Worm (Caenorhabditis elegans) whole organism, L3 larva: ENCODE data around the gene C29E4.17.

Experiments used
- R02D3.7 ChIP-seq: fragments of 150-350 bp; optimal IDR thresholded peaks from 2 replicates; lab custom pipeline; 2014; ENCODE audit warnings: missing biosample characterization, missing genetic modification characterization
- ZK546.5 ChIP-seq: sonication (generic microtip); optimal IDR thresholded peaks from 2 replicates; lab custom pipeline; 2017; ENCODE audit warnings: missing biosample characterization, missing genetic modification characterization
- ama-1 ChIP-seq: fragments of 150-350 bp; optimal IDR thresholded peaks from 2 replicates; lab custom pipeline; 2018
- ceh-28 ChIP-seq: fragments of 150-350 bp; optimal IDR thresholded peaks from 2 replicates; lab custom pipeline; 2014; ENCODE audit warnings: missing biosample characterization, missing genetic modification reagents, missing genetic modification characterization
- daf-12 ChIP-seq: fragments of 150-350 bp; optimal IDR thresholded peaks from 2 replicates; lab custom pipeline; 2014; ENCODE audit warnings: missing biosample characterization, missing genetic modification reagents, missing genetic modification characterization
- egl-5 ChIP-seq: fragments of 150-350 bp; optimal IDR thresholded peaks from 2 replicates; lab custom pipeline; 2017; ENCODE audit warnings: missing biosample characterization, missing genetic modification reagents, missing genetic modification characterization, inconsistent platforms
- elt-1 ChIP-seq: fragments of 150-350 bp; optimal IDR thresholded peaks from 2 replicates; lab custom pipeline; 2014; ENCODE audit warnings: missing biosample characterization, missing genetic modification characterization
- elt-2 ChIP-seq: sonication (generic microtip); optimal IDR thresholded peaks from 2 replicates; lab custom pipeline; 2016; ENCODE audit warnings: missing genetic modification reagents, mild to moderate bottlenecking, missing genetic modification characterization, missing compliant biosample characterization
- elt-3 ChIP-seq, 3 experiments: fragments of 150-350 bp in 1 of 3; sonication (generic microtip) in 2 of 3; optimal IDR thresholded peaks; 2 replicates in 2 of 3; 4 replicates in 1 of 3; lab custom pipeline; 2014 to 2017; ENCODE audit warnings: missing biosample characterization in 3 of 3, missing genetic modification characterization in 3 of 3
- eor-1 ChIP-seq, 2 experiments: fragments of 150-350 bp; optimal IDR thresholded peaks; 2 replicates each; lab custom pipeline; 2014 to 2018; ENCODE audit warnings: missing biosample characterization in 2 of 2, missing genetic modification characterization in 2 of 2
- fkh-10 ChIP-seq: sonication (generic microtip); optimal IDR thresholded peaks from 2 replicates; lab custom pipeline; 2017; ENCODE audit warnings: missing biosample characterization, missing genetic modification reagents, missing genetic modification characterization
- fkh-2 ChIP-seq: fragments of 150-350 bp; optimal IDR thresholded peaks from 2 replicates; lab custom pipeline; 2014; ENCODE audit warnings: missing biosample characterization, missing genetic modification reagents, missing genetic modification characterization
- hmg-11 ChIP-seq: sonication (generic microtip); optimal IDR thresholded peaks from 2 replicates; lab custom pipeline; 2016; ENCODE audit warnings: missing genetic modification characterization, missing compliant biosample characterization
- jun-1 ChIP-seq: fragments of 150-350 bp; optimal IDR thresholded peaks from 2 replicates; lab custom pipeline; 2014; ENCODE audit warnings: missing biosample characterization, missing genetic modification reagents, missing genetic modification characterization
- lin-15B ChIP-seq: fragments of 150-350 bp; optimal IDR thresholded peaks from 2 replicates; lab custom pipeline; 2014; ENCODE audit warnings: missing biosample characterization, missing genetic modification characterization
- lin-39 ChIP-seq: fragments of 150-350 bp; optimal IDR thresholded peaks from 2 replicates; lab custom pipeline; 2018; ENCODE audit warnings: missing biosample characterization, missing genetic modification reagents, missing genetic modification characterization
- lsy-12 ChIP-seq: sonication (generic microtip); optimal IDR thresholded peaks from 2 replicates; lab custom pipeline; 2016; ENCODE audit warnings: mild to moderate bottlenecking, missing genetic modification characterization, missing compliant biosample characterization
- mdl-1 ChIP-seq: fragments of 150-350 bp; optimal IDR thresholded peaks from 2 replicates; lab custom pipeline; 2014; ENCODE audit warnings: missing biosample characterization, missing genetic modification characterization
- nfya-1 ChIP-seq: sonication (generic microtip); optimal IDR thresholded peaks from 2 replicates; lab custom pipeline; 2017; ENCODE audit warnings: missing genetic modification characterization, mild to moderate bottlenecking, missing compliant biosample characterization, antibody characterized with exemption, moderate library complexity; ENCODE audit not compliant: insufficient read depth
- nhr-11 ChIP-seq: fragments of 150-350 bp; optimal IDR thresholded peaks from 2 replicates; lab custom pipeline; 2014; ENCODE audit warnings: missing biosample characterization, missing genetic modification characterization
- nhr-23 ChIP-seq: fragments of 150-350 bp; optimal IDR thresholded peaks from 2 replicates; lab custom pipeline; 2014; ENCODE audit warnings: missing biosample characterization, missing genetic modification reagents, missing genetic modification characterization
- nhr-25 ChIP-seq: sonication (generic microtip); optimal IDR thresholded peaks from 2 replicates; lab custom pipeline; 2017; ENCODE audit warnings: missing biosample characterization, missing genetic modification characterization
- nhr-43 ChIP-seq: sonication (generic microtip); optimal IDR thresholded peaks from 2 replicates; lab custom pipeline; 2016; ENCODE audit warnings: mild to moderate bottlenecking, missing genetic modification characterization, missing compliant biosample characterization; ENCODE audit not compliant: poor library complexity, severe bottlenecking
- nhr-67 ChIP-seq: fragments of 150-350 bp; optimal IDR thresholded peaks from 2 replicates; lab custom pipeline; 2014; ENCODE audit warnings: missing biosample characterization, missing genetic modification characterization
- nhr-77 ChIP-seq: fragments of 150-350 bp; optimal IDR thresholded peaks from 2 replicates; lab custom pipeline; 2014; ENCODE audit warnings: missing biosample characterization, missing genetic modification characterization
- pha-4 ChIP-seq: fragments of 150-350 bp; optimal IDR thresholded peaks from 2 replicates; lab custom pipeline; 2014; ENCODE audit warnings: missing biosample characterization, missing genetic modification reagents, missing genetic modification characterization
- pqm-1 ChIP-seq: fragments of 150-350 bp; optimal IDR thresholded peaks from 2 replicates; lab custom pipeline; 2017; ENCODE audit warnings: missing biosample characterization, missing genetic modification characterization, inconsistent platforms
- sea-2 ChIP-seq: fragments of 150-350 bp; sonication (generic microtip); optimal IDR thresholded peaks from 4 replicates; lab custom pipeline; 2014; ENCODE audit warnings: missing biosample characterization, missing genetic modification reagents, missing genetic modification characterization
- skn-1 ChIP-seq: fragments of 150-350 bp; optimal IDR thresholded peaks from 2 replicates; lab custom pipeline; 2014; ENCODE audit warnings: missing biosample characterization, missing genetic modification characterization
- snpc-4 ChIP-seq: fragments of 150-350 bp; optimal IDR thresholded peaks from 2 replicates; lab custom pipeline; 2014; ENCODE audit warnings: missing biosample characterization, missing genetic modification characterization
- tbx-2 ChIP-seq: sonication (generic microtip); optimal IDR thresholded peaks from 2 replicates; lab custom pipeline; 2016; ENCODE audit warnings: mild to moderate bottlenecking, missing genetic modification characterization, missing compliant biosample characterization
- unc-39 ChIP-seq: sonication (generic microtip); optimal IDR thresholded peaks from 4 replicates; lab custom pipeline; 2017; ENCODE audit warnings: missing biosample characterization, missing genetic modification characterization
- unc-62 ChIP-seq: fragments of 150-350 bp; sonication (generic microtip); optimal IDR thresholded peaks from 4 replicates; lab custom pipeline; 2014; ENCODE audit warnings: missing biosample characterization, missing genetic modification reagents, missing genetic modification characterization
- ztf-11 ChIP-seq: fragments of 150-350 bp; optimal IDR thresholded peaks from 2 replicates; lab custom pipeline; 2014; ENCODE audit warnings: missing biosample characterization, missing genetic modification characterization

Gene C29E4.17

DNA sequence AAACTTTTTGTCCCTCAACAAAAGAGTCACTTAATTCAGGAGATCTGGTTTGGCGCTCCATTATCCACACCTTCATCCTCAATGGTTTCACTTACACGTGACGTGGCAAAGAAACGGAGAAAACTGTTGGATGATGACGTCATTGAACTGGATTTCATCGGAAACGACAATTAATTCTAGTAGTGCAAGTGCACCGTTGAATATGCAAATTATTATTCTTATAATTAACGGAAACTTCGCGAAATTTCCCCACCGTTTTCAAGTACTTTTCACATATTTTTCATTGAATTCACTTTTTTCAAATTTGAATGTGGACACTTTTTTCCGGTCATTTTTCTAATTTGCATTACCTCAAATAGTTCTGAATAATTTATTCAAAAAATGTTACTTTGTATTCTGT, 13.0 kb upstream of the C29E4.17 start, which contains the start of gene ZK688.1:
Gene ZK688.1 (plus strand): TSS at position 301 of the 400 bp plus-strand sequence.
- TF ChIP-seq daf-12 (tag; lab: Kevin White, UChicago): no peak
- TF ChIP-seq hmg-11 (tag; lab: Kevin White, UChicago): no peak
- no peak for TF ChIP-seq sea-2
- TF ChIP-seq egl-5: no peak
- TF ChIP-seq ZK546.5 (tag; lab: Kevin White, UChicago): no peak
- TF ChIP-seq lin-39 (tag; lab: Kevin White, UChicago): no peak
- TF ChIP-seq elt-1: no peak
- no peak for TF ChIP-seq ztf-11 (tag; lab: Kevin White, UChicago)
- TF ChIP-seq ceh-28 (tag; lab: Kevin White, UChicago): no peak
- TF ChIP-seq jun-1: no peak
- no peak for TF ChIP-seq nhr-25
- no peak for TF ChIP-seq nhr-67 (tag; lab: Kevin White, UChicago)
- no peak for TF ChIP-seq nhr-11 (tag; lab: Kevin White, UChicago)

DNA sequence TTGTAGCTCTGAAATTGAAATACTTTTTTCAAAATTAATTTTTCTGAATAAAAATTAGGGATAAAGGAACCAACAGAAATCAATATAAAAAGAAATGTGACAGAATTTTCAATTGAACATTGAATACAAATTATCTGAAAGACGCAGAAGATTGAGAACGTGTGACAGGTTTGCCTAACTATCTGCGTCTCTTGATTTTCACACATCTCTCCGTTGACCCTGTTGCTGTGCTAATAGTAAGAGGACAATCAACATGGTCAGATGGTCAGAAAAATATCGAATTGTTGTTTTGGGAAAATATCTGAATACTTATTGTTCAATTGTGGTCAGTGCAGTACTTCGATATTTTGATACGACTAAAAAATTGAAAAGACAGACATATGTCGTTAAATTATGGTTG, 10.7 kb upstream of the C29E4.17 start, which contains the start of gene ZK688.7:
Gene ZK688.7 (minus strand): TSS at position 14 of the 400 bp plus-strand sequence.
- no peak for TF ChIP-seq sea-2
- no peak for TF ChIP-seq unc-62 (GFP tag; lab: Kevin White, UChicago)
- peak; percentile 59 for TF ChIP-seq nhr-25
- no peak for TF ChIP-seq jun-1
- TF ChIP-seq mdl-1 (tag; lab: Kevin White, UChicago): no peak
- no peak for TF ChIP-seq lsy-12 (tag; lab: Kevin White, UChicago)
- TF ChIP-seq nfya-1 (tag; lab: Kevin White, UChicago): peak; percentile 28
- no peak for TF ChIP-seq elt-1
- peak; percentile 52 for TF ChIP-seq pha-4 (tag; lab: Kevin White, UChicago)
- TF ChIP-seq ZK546.5 (tag; lab: Kevin White, UChicago): no peak
- TF ChIP-seq daf-12 (tag; lab: Kevin White, UChicago): no peak
- no peak for TF ChIP-seq eor-1 (tag; optimal IDR thresholded peaks at IDR 0.05; lab: Kevin White, UChicago)
- TF ChIP-seq nhr-23 (tag; lab: Kevin White, UChicago): peak; percentile 68

ce11 chrIII:7913488-7913887, 8.8 kb upstream of the C29E4.17 start, which contains the start of gene ZK688.12:
Gene ZK688.12, minus strand, starts transcription at chrIII:7913588.
- no peak for TF ChIP-seq tbx-2 (tag; lab: Kevin White, UChicago)
- TF ChIP-seq elt-2 (tag; lab: Kevin White, UChicago): no peak
- no peak for TF ChIP-seq nhr-43 (tag; lab: Kevin White, UChicago)
- no peak for TF ChIP-seq skn-1 (tag; lab: Kevin White, UChicago)
- no peak for TF ChIP-seq fkh-10 (GFP tag; lab: Kevin White, UChicago)
- no peak for TF ChIP-seq daf-12 (tag; lab: Kevin White, UChicago)
- TF ChIP-seq pqm-1 (tag; lab: Kevin White, UChicago): no peak

- TF ChIP-seq hmg-11 (tag; lab: Kevin White, UChicago) (no peak), ama-1 (lab: Kevin White, UChicago) (no peak), nhr-77 (no peak), tbx-2 (tag; lab: Kevin White, UChicago) (no peak), egl-5 (no peak), mdl-1 (tag; lab: Kevin White, UChicago) (no peak), fkh-2 (tag; lab: Kevin White, UChicago) (no peak), snpc-4 (tag; lab: Kevin White, UChicago) (no peak), R02D3.7 (tag; lab: Kevin White, UChicago) (no peak), nhr-11 (tag; lab: Kevin White, UChicago) (no peak), skn-1 (tag; lab: Kevin White, UChicago) (no peak), elt-3 (tag; optimal IDR thresholded peaks at IDR 0.05; lab: Kevin White, UChicago) (no peak), pha-4 (tag; lab: Kevin White, UChicago) (no peak), lin-15B (tag; lab: Kevin White, UChicago) (no peak), nhr-43 (tag; lab: Kevin White, UChicago) (no peak), unc-39 (no peak), lsy-12 (tag; lab: Kevin White, UChicago) (no peak), ZK546.5 (tag; lab: Kevin White, UChicago) (no peak), elt-2 (tag; lab: Kevin White, UChicago) (no peak)
Observed at ce11 chrIII:7917667-7918066, 4.6 kb upstream of the C29E4.17 start, which contains the start of gene gly-3. Gene gly-3, minus strand, starts transcription at chrIII:7917767.
